Worm (Caenorhabditis elegans) whole organism, young adult: ENCODE results near the gene srh-89.
A peak's percentile ranks its signal among the peaks of the same experiment; 100 is the strongest.

Source experiments
- D2030.7 ChIP-seq: fragments of 200-800 bp; sonication (Bioruptor generic); IDR thresholded peaks from 2 replicates; pipeline ENCODE4 v1.3.6; 2022; ENCODE audit warnings: missing genetic modification reagents, missing genetic modification characterization, missing compliant biosample characterization
- F23B12.7 ChIP-seq: sonication (generic microtip); optimal IDR thresholded peaks from 2 replicates; lab custom pipeline; 2017; ENCODE audit warnings: missing genetic modification characterization, mild to moderate bottlenecking, missing compliant biosample characterization, antibody characterized with exemption, moderate library complexity; ENCODE audit not compliant: insufficient read depth
- K11D2.4 ChIP-seq: fragments of 200-800 bp; sonication (Bioruptor generic); IDR thresholded peaks from 2 replicates; pipeline ENCODE4 v1.3.6; 2022; ENCODE audit warnings: missing genetic modification reagents, missing genetic modification characterization, missing compliant biosample characterization
- T07F8.4 ChIP-seq: sonication (generic microtip); optimal IDR thresholded peaks from 2 replicates; lab custom pipeline; 2016; ENCODE audit warnings: mild to moderate bottlenecking, missing genetic modification characterization, moderate library complexity, missing compliant biosample characterization
- T26A5.8 ChIP-seq: sonication (generic microtip); optimal IDR thresholded peaks from 2 replicates; lab custom pipeline; 2016; ENCODE audit warnings: missing genetic modification characterization, missing compliant biosample characterization
- Y53G8AR.9 ChIP-seq: fragments of 200-800 bp; sonication (Bioruptor generic); conservative IDR thresholded peaks from 2 replicates; pipeline ENCODE4 v1.3.6; 2022; ENCODE audit warnings: missing genetic modification reagents, missing genetic modification characterization, missing compliant biosample characterization
- Y56A3A.18 ChIP-seq: fragments of 200-800 bp; sonication (Bioruptor generic); IDR thresholded peaks from 2 replicates; pipeline ENCODE4 v1.3.6; 2022; ENCODE audit warnings: missing genetic modification reagents, missing genetic modification characterization, missing compliant biosample characterization
- Y95B8A.8 ChIP-seq: fragments of 200-800 bp; sonication (Bioruptor generic); IDR thresholded peaks from 2 replicates; pipeline ENCODE4 v1.3.6; 2022; ENCODE audit warnings: missing genetic modification reagents, missing genetic modification characterization, missing compliant biosample characterization
- ZK185.1 ChIP-seq: sonication (generic microtip); optimal IDR thresholded peaks from 2 replicates; lab custom pipeline; 2016; ENCODE audit warnings: mild to moderate bottlenecking, missing genetic modification characterization, missing compliant biosample characterization; ENCODE audit not compliant: poor library complexity, severe bottlenecking
- ama-1 ChIP-seq, 3 experiments: fragments of 150-350 bp in 1 of 3; sonication (generic microtip) in 2 of 3; optimal IDR thresholded peaks; 2 replicates each; lab custom pipeline; 2014 to 2018; ENCODE audit warnings: missing biosample characterization in 2 of 3, missing genetic modification characterization in 2 of 3, missing genetic modification reagents in 2 of 3
- aptf-2 ChIP-seq: fragments of 200-800 bp; sonication (Bioruptor generic); conservative IDR thresholded peaks from 2 replicates; pipeline ENCODE4 v1.3.6; 2022; ENCODE audit warnings: missing genetic modification reagents, missing genetic modification characterization, missing compliant biosample characterization
- atf-7 ChIP-seq: sonication (generic microtip); optimal IDR thresholded peaks from 2 replicates; lab custom pipeline; 2017; ENCODE audit warnings: mild to moderate bottlenecking, missing genetic modification characterization, missing compliant biosample characterization
- attf-3 ChIP-seq: fragments of 200-800 bp; sonication (Bioruptor generic); conservative IDR thresholded peaks from 2 replicates; pipeline ENCODE4 v1.3.6; 2022; ENCODE audit warnings: missing genetic modification reagents, missing genetic modification characterization, missing compliant biosample characterization
- attf-5 ChIP-seq: fragments of 200-800 bp; sonication (Bioruptor generic); optimal IDR thresholded peaks from 2 replicates; lab custom pipeline; 2018; ENCODE audit warnings: mild to moderate bottlenecking, missing genetic modification characterization, missing compliant biosample characterization
- bed-1 ChIP-seq: fragments of 200-800 bp; sonication (Bioruptor generic); IDR thresholded peaks from 2 replicates; pipeline ENCODE4 v1.3.6; 2022; ENCODE audit warnings: missing genetic modification reagents, missing genetic modification characterization, missing compliant biosample characterization
- ceh-100 ChIP-seq: fragments of 200-800 bp; sonication (Bioruptor generic); IDR thresholded peaks from 2 replicates; pipeline ENCODE4 v1.3.6; 2022; ENCODE audit warnings: missing genetic modification reagents, missing genetic modification characterization, missing compliant biosample characterization
- ceh-58 ChIP-seq: fragments of 200-800 bp; sonication (Bioruptor generic); IDR thresholded peaks from 2 replicates; pipeline ENCODE4 v1.3.6; 2022; ENCODE audit warnings: missing genetic modification characterization, missing compliant biosample characterization
- chd-7 ChIP-seq: sonication (generic microtip); optimal IDR thresholded peaks from 2 replicates; lab custom pipeline; 2016; ENCODE audit warnings: mild to moderate bottlenecking, missing genetic modification characterization, moderate library complexity, missing compliant biosample characterization
- die-1 ChIP-seq: sonication (generic microtip); optimal IDR thresholded peaks from 2 replicates; lab custom pipeline; 2016; ENCODE audit warnings: missing genotype, mild to moderate bottlenecking, missing genetic modification characterization, missing compliant biosample characterization
- dpff-1 ChIP-seq: sonication (generic microtip); optimal IDR thresholded peaks from 2 replicates; lab custom pipeline; 2017; ENCODE audit warnings: mild to moderate bottlenecking, missing genetic modification characterization, missing compliant biosample characterization
- egl-18 ChIP-seq: fragments of 200-800 bp; sonication (Bioruptor generic); IDR thresholded peaks from 2 replicates; pipeline ENCODE4 v1.3.6; 2022; ENCODE audit warnings: missing genetic modification reagents, missing genetic modification characterization, missing compliant biosample characterization
- ekl-4 ChIP-seq: fragments of 200-800 bp; sonication (Bioruptor generic); IDR thresholded peaks from 2 replicates; pipeline ENCODE4 v1.3.6; 2022; ENCODE audit warnings: missing genetic modification reagents, missing genetic modification characterization, missing compliant biosample characterization
- ets-4 ChIP-seq: fragments of 200-800 bp; sonication (Bioruptor generic); optimal IDR thresholded peaks from 2 replicates; lab custom pipeline; 2018; ENCODE audit warnings: mild to moderate bottlenecking, missing genetic modification characterization, missing compliant biosample characterization
- hlh-26 ChIP-seq: fragments of 200-800 bp; sonication (Bioruptor generic); conservative IDR thresholded peaks from 2 replicates; pipeline ENCODE4 v1.3.6; 2022; ENCODE audit warnings: missing genetic modification reagents, missing genetic modification characterization, missing compliant biosample characterization
- hrde-1 ChIP-seq: sonication (generic microtip); optimal IDR thresholded peaks from 2 replicates; lab custom pipeline; 2016; ENCODE audit warnings: missing genetic modification characterization, mild to moderate bottlenecking, missing compliant biosample characterization, moderate library complexity, missing genotype, missing genetic modification reagents, borderline replicate concordance
- lag-1 ChIP-seq: fragments of 200-800 bp; sonication (Bioruptor generic); IDR thresholded peaks from 2 replicates; pipeline ENCODE4 v1.3.6; 2022; ENCODE audit warnings: missing genetic modification reagents, missing genetic modification characterization, missing compliant biosample characterization
- lin-26 ChIP-seq: fragments of 200-800 bp; sonication (Bioruptor generic); IDR thresholded peaks from 2 replicates; pipeline ENCODE4 v1.3.6; 2022; ENCODE audit warnings: missing genetic modification reagents, missing genetic modification characterization, missing compliant biosample characterization
- lin-35 ChIP-seq, 3 experiments: fragments of 150-350 bp in 2 of 3; sonication (generic microtip) in 1 of 3; optimal IDR thresholded peaks; 2 replicates each; lab custom pipeline; 2014 to 2018; ENCODE audit warnings: missing biosample characterization in 3 of 3, missing genetic modification characterization in 3 of 3, missing genetic modification reagents in 3 of 3
- madf-10 ChIP-seq: sonication (generic microtip); optimal IDR thresholded peaks from 2 replicates; lab custom pipeline; 2016; ENCODE audit warnings: mild to moderate bottlenecking, missing genetic modification characterization, missing compliant biosample characterization
- mxl-1 ChIP-seq: sonication (generic microtip); optimal IDR thresholded peaks from 2 replicates; lab custom pipeline; 2016; ENCODE audit warnings: missing genetic modification characterization, missing compliant biosample characterization
- nfya-2 ChIP-seq: fragments of 200-800 bp; sonication (Bioruptor generic); IDR thresholded peaks from 2 replicates; pipeline ENCODE4 v1.3.6; 2022; ENCODE audit warnings: missing genetic modification reagents, missing genetic modification characterization, missing compliant biosample characterization
- nhr-120 ChIP-seq: fragments of 200-800 bp; sonication (Bioruptor generic); IDR thresholded peaks from 2 replicates; pipeline ENCODE4 v1.3.6; 2022; ENCODE audit warnings: missing genetic modification characterization, missing compliant biosample characterization
- sea-2 ChIP-seq: fragments of 200-800 bp; sonication (Bioruptor generic); IDR thresholded peaks from 2 replicates; pipeline ENCODE4 v1.3.6; 2022; ENCODE audit warnings: missing genetic modification characterization, missing compliant biosample characterization
- somi-1 ChIP-seq: fragments of 200-800 bp; sonication (Bioruptor generic); optimal IDR thresholded peaks from 2 replicates; lab custom pipeline; 2018; ENCODE audit warnings: mild to moderate bottlenecking, missing genetic modification characterization, missing compliant biosample characterization
- sptf-2 ChIP-seq: fragments of 200-800 bp; sonication (Bioruptor generic); optimal IDR thresholded peaks from 2 replicates; lab custom pipeline; 2018; ENCODE audit warnings: mild to moderate bottlenecking, missing genetic modification characterization, missing compliant biosample characterization
- tbp1 ChIP-seq: fragments of 200-800 bp; sonication (Bioruptor generic); optimal IDR thresholded peaks from 2 replicates; lab custom pipeline; 2018; ENCODE audit warnings: mild to moderate bottlenecking, missing genetic modification characterization, missing compliant biosample characterization
- tlf-1 ChIP-seq: fragments of 200-800 bp; sonication (Bioruptor generic); optimal IDR thresholded peaks from 2 replicates; lab custom pipeline; 2018; ENCODE audit warnings: mild to moderate bottlenecking, missing genetic modification characterization, missing compliant biosample characterization
- zim-3 ChIP-seq: sonication (generic microtip); optimal IDR thresholded peaks from 2 replicates; lab custom pipeline; 2017; ENCODE audit warnings: mild to moderate bottlenecking, missing genetic modification characterization, moderate library complexity, missing compliant biosample characterization

The srh-89 gene

ce11 chrV:7506207-7506606 lies 41.6 kb upstream of the srh-89 start (continued):
- TF ChIP-seq tbp1 (GFP tag; lab: Kevin White, UChicago): peak; percentile 90
- TF ChIP-seq ama-1 (optimal IDR thresholded peaks at IDR 0.05; lab: Kevin White, UChicago): no peak
- no peak for TF ChIP-seq ama-1 (GFP tag; optimal IDR thresholded peaks at IDR 0.05; lab: Kevin White, UChicago)
- TF ChIP-seq tlf-1 (GFP tag; lab: Kevin White, UChicago): no peak
- TF ChIP-seq, all 124 proteins: peak for 10

- TF ChIP-seq atf-7: no peak
Observed at ce11 chrV:7504271-7504670, 39.7 kb upstream of the srh-89 start, which contains the start of gene srh-229. Gene srh-229, minus strand, starts transcription at chrV:7504371.

- TF ChIP-seq mxl-1 (tag; lab: Kevin White, UChicago) (no peak), madf-10 (tag; lab: Kevin White, UChicago) (no peak), ekl-4 (GFP tag; lab: Robert Waterston, UW) (no peak), ets-4 (no peak), tbp1 (GFP tag; lab: Kevin White, UChicago) (no peak), ceh-58 (GFP tag; lab: Robert Waterston, UW) (no peak), D2030.7 (GFP tag; lab: Robert Waterston, UW) (no peak), sea-2 (GFP tag; lab: Robert Waterston, UW) (no peak), hlh-26 (GFP tag; lab: Robert Waterston, UW) (no peak), K11D2.4 (GFP tag; lab: Robert Waterston, UW) (no peak), lin-26 (GFP tag; lab: Robert Waterston, UW) (no peak), somi-1 (GFP tag; lab: Kevin White, UChicago) (no peak), nfya-2 (GFP tag; lab: Robert Waterston, UW) (no peak), ceh-100 (no peak), bed-1 (GFP tag; lab: Robert Waterston, UW) (no peak)
Observed at ce11 chrV:7501194-7501593, 36.6 kb upstream of the srh-89 start.

- no peak for TF ChIP-seq attf-5 (GFP tag; lab: Kevin White, UChicago)
- TF ChIP-seq hrde-1: no peak
- no peak for TF ChIP-seq lin-35 (GFP tag; optimal IDR thresholded peaks at IDR 0.05; lab: Kevin White, UChicago)
- TF ChIP-seq nhr-120 (GFP tag; lab: Robert Waterston, UW): no peak
- TF ChIP-seq mxl-1 (tag; lab: Kevin White, UChicago): no peak
- TF ChIP-seq F23B12.7 (tag; lab: Kevin White, UChicago): no peak
- no peak for TF ChIP-seq madf-10 (tag; lab: Kevin White, UChicago)
- TF ChIP-seq dpff-1 (tag; lab: Kevin White, UChicago): no peak
- TF ChIP-seq die-1 (tag; lab: Kevin White, UChicago): no peak
- no peak for TF ChIP-seq Y95B8A.8
- TF ChIP-seq ets-4: no peak
- no peak for TF ChIP-seq aptf-2 (GFP tag; lab: Robert Waterston, UW)
- TF ChIP-seq, all 124 proteins: peak for 0
Observed at ce11 chrV:7497440-7497839, 32.8 kb upstream of the srh-89 start, which contains the start of gene srh-79. Gene srh-79, plus strand, starts transcription at chrV:7497740.

ce11 chrV:7495189-7495588 lies 30.6 kb upstream of the srh-89 start, which contains the start of gene srbc-11:
Gene srbc-11, minus strand, starts transcription at chrV:7495289.
- TF ChIP-seq atf-7 (no peak), Y56A3A.18 (GFP tag; lab: Robert Waterston, UW) (no peak), somi-1 (GFP tag; lab: Kevin White, UChicago) (no peak)

- TF ChIP-seq bed-1 (GFP tag; lab: Robert Waterston, UW) (no peak), attf-3 (no peak), Y56A3A.18 (GFP tag; lab: Robert Waterston, UW) (no peak), ZK185.1 (tag; lab: Kevin White, UChicago) (no peak), zim-3 (tag; lab: Kevin White, UChicago) (no peak), T07F8.4 (tag; lab: Kevin White, UChicago) (no peak), Y53G8AR.9 (GFP tag; lab: Robert Waterston, UW) (no peak), chd-7 (tag; lab: Kevin White, UChicago) (no peak), T26A5.8 (tag; lab: Kevin White, UChicago) (no peak), lag-1 (no peak), egl-18 (GFP tag; lab: Robert Waterston, UW) (no peak), sptf-2 (GFP tag; lab: Kevin White, UChicago) (no peak)
Observed at ce11 chrV:7492924-7493323, 28.3 kb upstream of the srh-89 start, which contains the start of gene srbc-10. Gene srbc-10, minus strand, starts transcription at chrV:7493024.
